Fruit fly (Drosophila melanogaster) whole organism, prepupa: Measurements from ENCODE around the gene MTF-1.
A peak's percentile ranks its signal among the peaks of the same experiment; 100 is the strongest.

Source experiments
- Blimp-1 ChIP-seq: fragments of 200-800 bp; sonication (Bioruptor generic); optimal IDR thresholded peaks from 3 replicates; lab custom pipeline; 2017; ENCODE audit warnings: missing biosample characterization, missing genetic modification characterization, mild to moderate bottlenecking, moderate library complexity, missing genetic modification reagents
- CG10631 ChIP-seq: fragments of 200-800 bp; sonication (Bioruptor generic); optimal IDR thresholded peaks from 2 replicates; lab custom pipeline; 2016; ENCODE audit warnings: missing biosample characterization, missing genetic modification characterization
- CG10669 ChIP-seq: fragments of 200-800 bp; sonication (Bioruptor generic); optimal IDR thresholded peaks from 3 replicates; lab custom pipeline; 2018; ENCODE audit warnings: missing biosample characterization, mild to moderate bottlenecking, missing genetic modification characterization, moderate library complexity
- CG11762 ChIP-seq: fragments of 200-800 bp; sonication (Bioruptor generic); optimal IDR thresholded peaks from 3 replicates; lab custom pipeline; 2016; ENCODE audit warnings: missing biosample characterization, missing genetic modification characterization; ENCODE audit not compliant: insufficient read depth
- CG11902 ChIP-seq: fragments of 200-800 bp; sonication (Bioruptor generic); optimal IDR thresholded peaks from 3 replicates; lab custom pipeline; 2016; ENCODE audit warnings: missing biosample characterization, missing genetic modification characterization
- CG15336 ChIP-seq: fragments of 200-800 bp; sonication (Bioruptor generic); IDR thresholded peaks from 2 replicates; pipeline ENCODE4 v1.3.6; 2022; ENCODE audit warnings: missing biosample characterization, missing genetic modification characterization
- CG1621 ChIP-seq: fragments of 200-800 bp; sonication (Bioruptor generic); optimal IDR thresholded peaks from 3 replicates; lab custom pipeline; 2018; ENCODE audit warnings: missing biosample characterization, mild to moderate bottlenecking, missing genetic modification characterization
- CG16779 ChIP-seq: fragments of 200-800 bp; sonication (Bioruptor generic); optimal IDR thresholded peaks from 3 replicates; lab custom pipeline; 2017; ENCODE audit warnings: missing biosample characterization, mild to moderate bottlenecking, missing genetic modification characterization
- CG3032 ChIP-seq: fragments of 200-800 bp; optimal IDR thresholded peaks from 2 replicates; lab custom pipeline; 2019; ENCODE audit warnings: missing biosample characterization, mild to moderate bottlenecking, missing genetic modification characterization, moderate library complexity
- CG34406 ChIP-seq: fragments of 200-800 bp; sonication (Bioruptor generic); optimal IDR thresholded peaks from 3 replicates; lab custom pipeline; 2016; ENCODE audit warnings: missing biosample characterization, missing genetic modification characterization
- CG3919 ChIP-seq: fragments of 200-800 bp; sonication (Bioruptor generic); optimal IDR thresholded peaks from 3 replicates; lab custom pipeline; 2016; ENCODE audit warnings: missing biosample characterization, missing genetic modification characterization
- CG4318 ChIP-seq: fragments of 200-800 bp; sonication (Bioruptor generic); optimal IDR thresholded peaks from 3 replicates; lab custom pipeline; 2017; ENCODE audit warnings: missing biosample characterization, mild to moderate bottlenecking, missing genetic modification characterization
- CG6163 ChIP-seq: fragments of 200-800 bp; sonication (Bioruptor generic); IDR thresholded peaks from 3 replicates; pipeline ENCODE4 v1.3.6; 2022; ENCODE audit warnings: missing biosample characterization, missing genetic modification characterization
- CG6792 ChIP-seq: fragments of 200-800 bp; sonication (Bioruptor generic); optimal IDR thresholded peaks from 3 replicates; lab custom pipeline; 2016; ENCODE audit warnings: missing biosample characterization, missing genetic modification characterization
- CG6808 ChIP-seq: fragments of 200-800 bp; sonication (Bioruptor generic); optimal IDR thresholded peaks from 3 replicates; lab custom pipeline; 2017; ENCODE audit warnings: missing biosample characterization, missing genetic modification characterization, mild to moderate bottlenecking, moderate library complexity, missing genetic modification reagents
- CG6854 ChIP-seq: fragments of 200-800 bp; sonication (Bioruptor generic); optimal IDR thresholded peaks from 2 replicates; lab custom pipeline; 2017; ENCODE audit warnings: missing biosample characterization, mild to moderate bottlenecking, missing genetic modification characterization
- CG8119 ChIP-seq: fragments of 200-800 bp; sonication (Bioruptor generic); IDR thresholded peaks from 3 replicates; pipeline ENCODE4 v1.3.6; 2022; ENCODE audit warnings: missing biosample characterization, missing genetic modification characterization
- CG8319 ChIP-seq: fragments of 200-800 bp; sonication (Bioruptor generic); optimal IDR thresholded peaks from 3 replicates; lab custom pipeline; 2016; ENCODE audit warnings: missing biosample characterization, missing genetic modification characterization
- CG9139 ChIP-seq: fragments of 200-800 bp; sonication (Bioruptor generic); optimal IDR thresholded peaks from 3 replicates; lab custom pipeline; 2017; ENCODE audit warnings: missing biosample characterization, mild to moderate bottlenecking, missing genetic modification characterization
- Eip78C ChIP-seq: fragments of 200-800 bp; sonication (Bioruptor generic); peaks from one replicate; lab custom pipeline; 2016; ENCODE audit warnings: missing biosample characterization, missing genetic modification characterization
- Eip93F ChIP-seq: fragments of 200-800 bp; sonication (Bioruptor generic); optimal IDR thresholded peaks from 2 replicates; lab custom pipeline; 2016; ENCODE audit warnings: missing biosample characterization, mild to moderate bottlenecking, missing genetic modification characterization
- Ets21C ChIP-seq: fragments of 200-800 bp; sonication (Bioruptor generic); optimal IDR thresholded peaks from 3 replicates; lab custom pipeline; 2016; ENCODE audit warnings: missing biosample characterization, missing genetic modification characterization
- Hr38 ChIP-seq: sonication (Bioruptor generic); optimal IDR thresholded peaks from 2 replicates; lab custom pipeline; 2016; ENCODE audit warnings: missing biosample characterization, missing genetic modification characterization
- Hr39 ChIP-seq: fragments of 200-800 bp; sonication (Bioruptor generic); optimal IDR thresholded peaks from 2 replicates; lab custom pipeline; 2016; ENCODE audit warnings: missing biosample characterization, missing genetic modification characterization
- Hr4 ChIP-seq: fragments of 200-800 bp; sonication (Bioruptor generic); optimal IDR thresholded peaks from 3 replicates; lab custom pipeline; 2016; ENCODE audit warnings: missing biosample characterization, missing genetic modification characterization
- Met ChIP-seq: fragments of 200-800 bp; sonication (Bioruptor generic); optimal IDR thresholded peaks from 3 replicates; lab custom pipeline; 2016; ENCODE audit warnings: missing biosample characterization, missing genetic modification characterization
- OdsH ChIP-seq: fragments of 200-800 bp; sonication (Bioruptor generic); optimal IDR thresholded peaks from 3 replicates; lab custom pipeline; 2016; ENCODE audit warnings: missing biosample characterization, missing genetic modification characterization
- Smox ChIP-seq: fragments of 200-800 bp; sonication (Bioruptor generic); optimal IDR thresholded peaks from 3 replicates; lab custom pipeline; 2016; ENCODE audit warnings: missing biosample characterization, missing genetic modification characterization
- Sox102F ChIP-seq: fragments of 200-800 bp; sonication (Bioruptor generic); optimal IDR thresholded peaks from 2 replicates; lab custom pipeline; 2016; ENCODE audit warnings: missing biosample characterization, mild to moderate bottlenecking, missing genetic modification characterization
- Sox14 ChIP-seq: fragments of 200-800 bp; sonication (Bioruptor generic); optimal IDR thresholded peaks from 3 replicates; lab custom pipeline; 2016; ENCODE audit warnings: missing biosample characterization, missing genetic modification characterization
- Sox15 ChIP-seq: fragments of 200-800 bp; sonication (Bioruptor generic); optimal IDR thresholded peaks from 3 replicates; lab custom pipeline; 2016; ENCODE audit warnings: missing biosample characterization, missing genetic modification characterization
- achi ChIP-seq: fragments of 200-800 bp; sonication (Bioruptor generic); optimal IDR thresholded peaks from 3 replicates; lab custom pipeline; 2016; ENCODE audit warnings: missing biosample characterization, missing genetic modification characterization
- acj6 ChIP-seq: fragments of 200-800 bp; sonication (Bioruptor generic); optimal IDR thresholded peaks from 3 replicates; lab custom pipeline; 2016; ENCODE audit warnings: missing biosample characterization, missing genetic modification characterization
- cyc ChIP-seq: fragments of 200-800 bp; sonication (Bioruptor generic); optimal IDR thresholded peaks from 3 replicates; lab custom pipeline; 2016; ENCODE audit warnings: missing biosample characterization, missing genetic modification characterization
- dac ChIP-seq: fragments of 200-800 bp; sonication (Bioruptor generic); optimal IDR thresholded peaks from 2 replicates; lab custom pipeline; 2017; ENCODE audit warnings: missing biosample characterization, mild to moderate bottlenecking, missing genetic modification characterization
- dsx ChIP-seq: fragments of 200-800 bp; optimal IDR thresholded peaks from 3 replicates; lab custom pipeline; 2019; ENCODE audit warnings: missing biosample characterization, mild to moderate bottlenecking, missing genetic modification characterization, moderate library complexity; ENCODE audit not compliant: poor library complexity, severe bottlenecking
- eg ChIP-seq: fragments of 200-800 bp; sonication (Bioruptor generic); IDR thresholded peaks from 3 replicates; pipeline ENCODE4 v1.3.6; 2022; ENCODE audit warnings: missing biosample characterization, missing genetic modification characterization
- fd59A ChIP-seq: fragments of 200-800 bp; sonication (Bioruptor generic); optimal IDR thresholded peaks from 2 replicates; lab custom pipeline; 2017; ENCODE audit warnings: missing biosample characterization, mild to moderate bottlenecking, missing genetic modification characterization, missing genetic modification reagents
- fd85E ChIP-seq: fragments of 200-800 bp; sonication (Bioruptor generic); optimal IDR thresholded peaks from 3 replicates; lab custom pipeline; 2016; ENCODE audit warnings: missing biosample characterization, missing genetic modification characterization
- fkh ChIP-seq: fragments of 200-800 bp; sonication (Bioruptor generic); optimal IDR thresholded peaks from 3 replicates; lab custom pipeline; 2017; ENCODE audit warnings: missing biosample characterization, mild to moderate bottlenecking, missing genetic modification characterization, moderate library complexity
- lz ChIP-seq: fragments of 200-800 bp; sonication (Bioruptor generic); optimal IDR thresholded peaks from 3 replicates; lab custom pipeline; 2016; ENCODE audit warnings: missing biosample characterization, missing genetic modification characterization
- net ChIP-seq: fragments of 200-800 bp; sonication (Bioruptor generic); optimal IDR thresholded peaks from 3 replicates; lab custom pipeline; 2016; ENCODE audit warnings: missing biosample characterization, missing genetic modification characterization
- pdm3 ChIP-seq: fragments of 200-800 bp; sonication (Bioruptor generic); optimal IDR thresholded peaks from 3 replicates; lab custom pipeline; 2016; ENCODE audit warnings: missing biosample characterization, missing genetic modification characterization
- spab ChIP-seq: fragments of 200-800 bp; sonication (Bioruptor generic); optimal IDR thresholded peaks from 2 replicates; lab custom pipeline; 2017; ENCODE audit warnings: missing biosample characterization, mild to moderate bottlenecking, missing genetic modification characterization, missing genetic modification reagents
- svp ChIP-seq: fragments of 200-800 bp; sonication (Bioruptor generic); peaks from one replicate; lab custom pipeline; 2016; ENCODE audit warnings: missing biosample characterization, missing genetic modification characterization
- topi ChIP-seq: fragments of 200-800 bp; sonication (Bioruptor generic); optimal IDR thresholded peaks from 3 replicates; lab custom pipeline; 2016; ENCODE audit warnings: missing biosample characterization, missing genetic modification characterization
- vri ChIP-seq: fragments of 200-800 bp; sonication (Bioruptor generic); optimal IDR thresholded peaks from 3 replicates; lab custom pipeline; 2016; ENCODE audit warnings: missing biosample characterization, mild to moderate bottlenecking, missing genetic modification characterization

The MTF-1 gene

dm6 chr3L:9381602-9382001 is 48.5 kb upstream of the MTF-1 start, which contains the start of gene Hsp23 (continued):
- TF ChIP-seq CG8319 (GFP tag; lab: Kevin White, UChicago) (no peak), cyc (GFP tag; lab: Kevin White, UChicago) (peak; percentile 1), Hr39 (GFP tag; lab: Kevin White, UChicago) (no peak), Sox102F (GFP tag; lab: Kevin White, UChicago) (peak; percentile 43), lz (GFP tag; lab: Kevin White, UChicago) (peak; percentile 20), topi (GFP tag; lab: Kevin White, UChicago) (peak; percentile 30), Blimp-1 (GFP tag; lab: Kevin White, UChicago) (peak; percentile 92), Hr38 (no peak), Met (GFP tag; lab: Kevin White, UChicago) (peak; percentile 5), dsx (peak; percentile 33), CG10669 (GFP tag; lab: Kevin White, UChicago) (peak; percentile 35), CG8119 (peak; percentile 22; the same call in 1 of the 3 replicates)

DNA sequence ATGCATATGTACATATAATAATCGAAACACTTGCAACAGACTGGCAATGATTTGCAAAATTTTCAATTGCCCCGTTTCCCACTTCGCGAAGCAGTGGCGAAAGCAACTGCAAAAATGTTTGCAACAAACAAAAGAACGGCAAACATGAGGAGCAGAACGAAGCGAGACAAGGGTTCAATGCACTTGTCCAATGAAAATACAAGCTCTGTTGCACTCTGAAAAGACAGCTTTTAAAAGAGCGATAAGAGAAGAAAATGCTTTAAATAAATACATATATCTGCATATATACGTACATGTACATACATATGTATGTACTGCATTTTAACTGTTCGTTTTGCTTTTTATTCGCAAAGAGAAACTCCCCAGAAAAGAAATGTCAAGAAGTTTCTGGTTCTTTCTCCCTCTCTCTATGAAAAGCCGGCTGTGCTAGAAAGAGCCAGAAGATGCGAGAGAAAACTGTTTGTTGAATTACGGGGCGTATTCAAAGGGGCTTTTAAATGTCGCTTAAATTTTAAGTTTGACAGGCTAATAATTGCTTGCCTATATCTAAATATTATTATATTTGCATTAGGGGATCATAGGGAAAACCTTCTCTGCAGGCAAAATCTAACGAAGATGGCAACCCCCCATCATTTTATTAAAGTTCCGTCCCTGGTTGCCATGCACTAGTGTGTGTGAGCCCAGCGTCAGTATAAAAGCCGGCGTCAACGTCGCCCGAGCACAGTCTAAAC is 46.6 kb upstream of the MTF-1 start, which contains the start of gene Hsp27:
Gene Hsp27 (plus strand): TSS at position 719 of the 731 bp plus-strand sequence.
- TF ChIP-seq fd59A: peak; percentile 99
- TF ChIP-seq net (GFP tag; lab: Kevin White, UChicago): peak; percentile 100
- TF ChIP-seq CG8319 (GFP tag; lab: Kevin White, UChicago): peak; percentile 100
- TF ChIP-seq pdm3 (GFP tag; lab: Kevin White, UChicago): peak; percentile 100
- peak; percentile 99 for TF ChIP-seq CG6808 (GFP tag; lab: Kevin White, UChicago)
- peak; percentile 99 for TF ChIP-seq CG1621 (tag; lab: Kevin White, UChicago)
- TF ChIP-seq CG34406 (GFP tag; lab: Kevin White, UChicago): peak; percentile 100
- TF ChIP-seq Ets21C (GFP tag; lab: Kevin White, UChicago): peak; percentile 99
- TF ChIP-seq CG15336 (GFP tag; lab: Robert Waterston, UW): peak; percentile 100
- peak; percentile 98 for TF ChIP-seq fkh (GFP tag; lab: Kevin White, UChicago)
- TF ChIP-seq Blimp-1 (GFP tag; lab: Kevin White, UChicago): peak; percentile 98
- peak; percentile 100 for TF ChIP-seq eg
- TF ChIP-seq spab (GFP tag; lab: Kevin White, UChicago): peak; percentile 100
- TF ChIP-seq topi (GFP tag; lab: Kevin White, UChicago): peak; percentile 100
- peak; percentile 99 for TF ChIP-seq dsx
- TF ChIP-seq CG11902 (GFP tag; lab: Kevin White, UChicago): peak; percentile 100
- TF ChIP-seq CG3032 (tag; lab: Kevin White, UChicago): peak; percentile 100
- peak; percentile 100 for TF ChIP-seq Eip93F (GFP tag; lab: Kevin White, UChicago)
- TF ChIP-seq Hr39 (GFP tag; lab: Kevin White, UChicago): peak; percentile 99
- TF ChIP-seq fd85E (GFP tag; lab: Kevin White, UChicago): peak; percentile 99
- TF ChIP-seq Sox15 (GFP tag; lab: Kevin White, UChicago): peak; percentile 99
- TF ChIP-seq CG6854 (GFP tag; lab: Kevin White, UChicago): peak; percentile 100
- peak; percentile 99 for TF ChIP-seq vri (GFP tag; lab: Kevin White, UChicago)
- peak; percentile 99 for TF ChIP-seq CG16779 (tag; lab: Kevin White, UChicago)
- peak; percentile 100 for TF ChIP-seq acj6 (GFP tag; lab: Kevin White, UChicago)
- peak; percentile 100 for TF ChIP-seq Sox102F (GFP tag; lab: Kevin White, UChicago)
- TF ChIP-seq dac (GFP tag; lab: Kevin White, UChicago): peak; percentile 100
- peak; percentile 100 for TF ChIP-seq Met (GFP tag; lab: Kevin White, UChicago)
- peak; percentile 100 for TF ChIP-seq CG10631 (GFP tag; lab: Kevin White, UChicago)
- peak; percentile 100 for TF ChIP-seq svp (GFP tag; lab: Kevin White, UChicago)
- peak; percentile 100 for TF ChIP-seq OdsH (GFP tag; lab: Kevin White, UChicago)
- TF ChIP-seq Smox: peak; percentile 99
- TF ChIP-seq CG6792 (GFP tag; lab: Kevin White, UChicago): peak; percentile 100
- TF ChIP-seq CG11762: peak; percentile 100
- peak; percentile 100 for TF ChIP-seq Hr4 (GFP tag; lab: Kevin White, UChicago)
- TF ChIP-seq CG3919 (GFP tag; lab: Kevin White, UChicago): peak; percentile 100
- TF ChIP-seq achi (GFP tag; lab: Kevin White, UChicago): peak; percentile 99
- TF ChIP-seq CG9139 (GFP tag; lab: Kevin White, UChicago): peak; percentile 99
- TF ChIP-seq CG6163 (GFP tag; lab: Robert Waterston, UW): peak; percentile 100
- TF ChIP-seq Eip78C: peak; percentile 100
- TF ChIP-seq lz (GFP tag; lab: Kevin White, UChicago): peak; percentile 100
- peak; percentile 100 for TF ChIP-seq Sox14 (GFP tag; lab: Kevin White, UChicago)
- TF ChIP-seq CG4318: peak; percentile 100
